Worm (Caenorhabditis elegans) whole organism, L4 larva: ENCODE data around the gene ttr-16.
A peak's percentile ranks its signal among the peaks of the same experiment; 100 is the strongest.

Experiments used
- D1046.2 ChIP-seq: fragments of 200-800 bp; sonication (Bioruptor generic); IDR thresholded peaks from 2 replicates; pipeline ENCODE4 v1.3.6; 2022; ENCODE audit warnings: missing genetic modification characterization, missing compliant biosample characterization
- F10B5.3 ChIP-seq: sonication (generic microtip); optimal IDR thresholded peaks from 2 replicates; lab custom pipeline; 2016; ENCODE audit warnings: mild to moderate bottlenecking, missing genetic modification characterization, missing compliant biosample characterization
- F37D6.2 ChIP-seq: sonication (generic microtip); optimal IDR thresholded peaks from 2 replicates; lab custom pipeline; 2016; ENCODE audit warnings: mild to moderate bottlenecking, missing genetic modification characterization, missing compliant biosample characterization
- R02D3.7 ChIP-seq: fragments of 150-350 bp; sonication (generic microtip); optimal IDR thresholded peaks from 3 replicates; lab custom pipeline; 2014; ENCODE audit warnings: missing biosample characterization, missing genetic modification characterization
- Y48G9A.11 ChIP-seq: fragments of 200-800 bp; sonication (Bioruptor generic); IDR thresholded peaks from 2 replicates; pipeline ENCODE4 v1.3.6; 2022; ENCODE audit warnings: missing genetic modification reagents, missing genetic modification characterization, missing compliant biosample characterization
- Y75B8A.6 ChIP-seq: fragments of 200-800 bp; sonication (Bioruptor generic); IDR thresholded peaks from 2 replicates; pipeline ENCODE4 v1.3.6; 2022; ENCODE audit warnings: missing genetic modification reagents, missing genetic modification characterization, missing compliant biosample characterization
- aly-2 ChIP-seq: sonication (generic microtip); optimal IDR thresholded peaks from 2 replicates; lab custom pipeline; 2018; ENCODE audit warnings: missing biosample characterization, missing genetic modification characterization
- ama-1 ChIP-seq: fragments of 150-350 bp; optimal IDR thresholded peaks from 2 replicates; lab custom pipeline; 2014; ENCODE audit warnings: inconsistent platforms, mixed read lengths
- arid-1 ChIP-seq: fragments of 200-800 bp; sonication (Bioruptor generic); conservative IDR thresholded peaks from 2 replicates; pipeline ENCODE4 v1.3.6; 2022; ENCODE audit warnings: missing genetic modification reagents, missing genetic modification characterization, missing compliant biosample characterization
- attf-4 ChIP-seq: sonication (generic microtip); optimal IDR thresholded peaks from 3 replicates; lab custom pipeline; 2017; ENCODE audit warnings: missing biosample characterization, missing genetic modification characterization
- ceh-20 ChIP-seq: fragments of 200-800 bp; sonication (Bioruptor generic); IDR thresholded peaks from 2 replicates; pipeline ENCODE4 v1.3.6; 2022; ENCODE audit warnings: missing genetic modification reagents, missing genetic modification characterization, missing compliant biosample characterization
- ceh-32 ChIP-seq: sonication (generic microtip); optimal IDR thresholded peaks from 2 replicates; lab custom pipeline; 2016; ENCODE audit warnings: mild to moderate bottlenecking, missing genetic modification characterization, missing compliant biosample characterization; ENCODE audit not compliant: poor library complexity
- ceh-62 ChIP-seq: sonication (generic microtip); optimal IDR thresholded peaks from 2 replicates; lab custom pipeline; 2017; ENCODE audit warnings: missing biosample characterization, missing genetic modification characterization
- ces-1 ChIP-seq: fragments of 150-350 bp; sonication (generic microtip); optimal IDR thresholded peaks from 4 replicates; lab custom pipeline; 2014; ENCODE audit warnings: missing biosample characterization, missing genetic modification reagents, missing genetic modification characterization
- ctbp-1 ChIP-seq: fragments of 200-800 bp; sonication (Bioruptor generic); IDR thresholded peaks from 2 replicates; pipeline ENCODE4 v1.3.6; 2022; ENCODE audit warnings: missing genetic modification reagents, missing genetic modification characterization, missing compliant biosample characterization
- daf-12 ChIP-seq: fragments of 150-350 bp; optimal IDR thresholded peaks from 2 replicates; lab custom pipeline; 2014; ENCODE audit warnings: missing biosample characterization, missing genetic modification reagents, missing genetic modification characterization
- daf-16 ChIP-seq, 3 experiments: sonication (generic microtip); optimal IDR thresholded peaks; 2 replicates each; lab custom pipeline; 2016 to 2017; ENCODE audit warnings: missing genetic modification characterization in 3 of 3, missing genetic modification reagents in 3 of 3, mild to moderate bottlenecking in 2 of 3, missing compliant biosample characterization in 2 of 3, missing biosample characterization in 1 of 3, moderate library complexity in 1 of 3
- daf-8 ChIP-seq: fragments of 200-800 bp; sonication (Bioruptor generic); IDR thresholded peaks from 2 replicates; pipeline ENCODE4 v1.3.6; 2022; ENCODE audit warnings: missing genetic modification characterization, missing compliant biosample characterization
- dmd-6 ChIP-seq: fragments of 200-800 bp; sonication (Bioruptor generic); IDR thresholded peaks from 2 replicates; pipeline ENCODE4 v1.3.6; 2022; ENCODE audit warnings: missing genetic modification reagents, missing genetic modification characterization, missing compliant biosample characterization
- egl-27 ChIP-seq: sonication (generic microtip); optimal IDR thresholded peaks from 3 replicates; lab custom pipeline; 2017; ENCODE audit warnings: missing biosample characterization, missing genetic modification reagents, missing genetic modification characterization
- gei-8 ChIP-seq: fragments of 200-800 bp; sonication (Bioruptor generic); optimal IDR thresholded peaks from 2 replicates; lab custom pipeline; 2018; ENCODE audit warnings: mild to moderate bottlenecking, missing genetic modification characterization, missing compliant biosample characterization
- lim-7 ChIP-seq: fragments of 200-800 bp; sonication (Bioruptor generic); IDR thresholded peaks from 2 replicates; pipeline ENCODE4 v1.3.6; 2022; ENCODE audit warnings: missing genetic modification characterization, missing compliant biosample characterization
- lin-13 ChIP-seq: fragments of 150-350 bp; optimal IDR thresholded peaks from 2 replicates; lab custom pipeline; 2014; ENCODE audit warnings: missing biosample characterization, missing genetic modification reagents, missing genetic modification characterization
- lin-15B ChIP-seq: fragments of 150-350 bp; sonication (generic microtip); optimal IDR thresholded peaks from 3 replicates; lab custom pipeline; 2014; ENCODE audit warnings: missing biosample characterization, missing genetic modification characterization
- lsy-2 ChIP-seq, 2 experiments: fragments of 150-350 bp in 1 of 2; sonication (generic microtip) in 1 of 2; optimal IDR thresholded peaks; 2 replicates each; lab custom pipeline; 2014 to 2017; ENCODE audit warnings: missing biosample characterization in 2 of 2, missing genetic modification characterization in 2 of 2
- mxl-3 ChIP-seq: fragments of 200-800 bp; sonication (Bioruptor generic); optimal IDR thresholded peaks from 2 replicates; lab custom pipeline; 2018; ENCODE audit warnings: mild to moderate bottlenecking, missing genetic modification characterization, missing compliant biosample characterization
- nhr-10 ChIP-seq: fragments of 150-350 bp; optimal IDR thresholded peaks from 2 replicates; lab custom pipeline; 2014; ENCODE audit warnings: missing biosample characterization, missing genetic modification characterization
- nhr-102 ChIP-seq: sonication (generic microtip); optimal IDR thresholded peaks from 2 replicates; lab custom pipeline; 2016; ENCODE audit warnings: mild to moderate bottlenecking, missing genetic modification characterization, moderate library complexity, missing compliant biosample characterization
- nhr-11 ChIP-seq: fragments of 150-350 bp; optimal IDR thresholded peaks from 2 replicates; lab custom pipeline; 2014; ENCODE audit warnings: missing biosample characterization, missing genetic modification characterization
- nhr-41 ChIP-seq: fragments of 200-800 bp; sonication (Bioruptor generic); IDR thresholded peaks from 2 replicates; pipeline ENCODE4 v1.3.6; 2022; ENCODE audit warnings: missing genetic modification reagents, missing genetic modification characterization, missing compliant biosample characterization
- nhr-42 ChIP-seq: fragments of 200-800 bp; sonication (Bioruptor generic); IDR thresholded peaks from 2 replicates; pipeline ENCODE4 v1.3.6; 2022; ENCODE audit warnings: missing genetic modification characterization, missing compliant biosample characterization
- nhr-48 ChIP-seq: sonication (generic microtip); optimal IDR thresholded peaks from 2 replicates; lab custom pipeline; 2016; ENCODE audit warnings: mild to moderate bottlenecking, missing genetic modification characterization, missing compliant biosample characterization
- nhr-6 ChIP-seq: fragments of 150-350 bp; optimal IDR thresholded peaks from 2 replicates; lab custom pipeline; 2014; ENCODE audit warnings: missing biosample characterization, missing genetic modification characterization
- pha-4 ChIP-seq, 2 experiments: fragments of 150-350 bp in 1 of 2; fragments of 200-800 bp in 1 of 2; sonication (Bioruptor generic) in 1 of 2; IDR thresholded peaks in 1 of 2; optimal IDR thresholded peaks in 1 of 2; 2 replicates each; pipeline versions ENCODE4 v1.3.6 to Lab custom; 2014 to 2022; ENCODE audit warnings: missing genetic modification characterization in 2 of 2, missing genetic modification reagents in 2 of 2, missing biosample characterization in 1 of 2, missing compliant biosample characterization in 1 of 2
- php-3 ChIP-seq: fragments of 200-800 bp; sonication (Bioruptor generic); IDR thresholded peaks from 2 replicates; pipeline ENCODE4 v1.3.6; 2022; ENCODE audit warnings: missing genetic modification reagents, missing genetic modification characterization, missing compliant biosample characterization
- rbr-2 ChIP-seq: sonication (generic microtip); optimal IDR thresholded peaks from 2 replicates; lab custom pipeline; 2016; ENCODE audit warnings: missing genotype, missing genetic modification characterization, missing compliant biosample characterization
- sdz-12 ChIP-seq: fragments of 200-800 bp; sonication (Bioruptor generic); optimal IDR thresholded peaks from 2 replicates; lab custom pipeline; 2018; ENCODE audit warnings: mild to moderate bottlenecking, missing genetic modification characterization, missing compliant biosample characterization
- set-16 ChIP-seq: fragments of 200-800 bp; sonication (Bioruptor generic); IDR thresholded peaks from 2 replicates; pipeline ENCODE4 v1.3.6; 2022; ENCODE audit warnings: missing genetic modification reagents, missing genetic modification characterization, missing compliant biosample characterization
- snpc-1.2 ChIP-seq: fragments of 200-800 bp; sonication (Bioruptor generic); IDR thresholded peaks from 2 replicates; pipeline ENCODE4 v1.3.6; 2022; ENCODE audit warnings: missing genetic modification reagents, missing genetic modification characterization, missing compliant biosample characterization
- snpc-4 ChIP-seq: fragments of 150-350 bp; optimal IDR thresholded peaks from 2 replicates; lab custom pipeline; 2014; ENCODE audit warnings: missing biosample characterization, missing genetic modification characterization
- spr-3 ChIP-seq: fragments of 200-800 bp; sonication (Bioruptor generic); optimal IDR thresholded peaks from 2 replicates; lab custom pipeline; 2018; ENCODE audit warnings: mild to moderate bottlenecking, missing genetic modification characterization, missing compliant biosample characterization
- tag-97 ChIP-seq: fragments of 200-800 bp; sonication (Bioruptor generic); IDR thresholded peaks from 2 replicates; pipeline ENCODE4 v1.3.6; 2022; ENCODE audit warnings: missing genetic modification characterization, missing compliant biosample characterization
- unc-130 ChIP-seq: sonication (generic microtip); optimal IDR thresholded peaks from 2 replicates; lab custom pipeline; 2016; ENCODE audit warnings: missing genetic modification reagents, missing genetic modification characterization, missing compliant biosample characterization
- unc-39 ChIP-seq: sonication (generic microtip); optimal IDR thresholded peaks from 2 replicates; lab custom pipeline; 2017; ENCODE audit warnings: missing biosample characterization, missing genetic modification characterization
- unc-62 ChIP-seq, 3 experiments: fragments of 150-350 bp in 1 of 3; sonication (generic microtip); optimal IDR thresholded peaks in 2 of 3; peaks in 1 of 3; 1 replicate in 1 of 3; 2 replicates in 2 of 3; lab custom pipeline; 2014 to 2017; ENCODE audit warnings: missing biosample characterization in 3 of 3, missing genetic modification characterization in 3 of 3, missing genetic modification reagents in 3 of 3, missing genotype in 1 of 3
- vab-7 ChIP-seq: fragments of 200-800 bp; sonication (Bioruptor generic); IDR thresholded peaks from 2 replicates; pipeline ENCODE4 v1.3.6; 2022; ENCODE audit warnings: missing genetic modification reagents, missing genetic modification characterization, missing compliant biosample characterization
- zag-1 ChIP-seq: fragments of 150-350 bp; optimal IDR thresholded peaks from 2 replicates; lab custom pipeline; 2014; ENCODE audit warnings: missing biosample characterization, missing genetic modification characterization
- zfp-2 ChIP-seq: sonication (generic microtip); optimal IDR thresholded peaks from 2 replicates; lab custom pipeline; 2016; ENCODE audit warnings: mild to moderate bottlenecking, missing genetic modification characterization, missing compliant biosample characterization
- ztf-7 ChIP-seq: fragments of 150-350 bp; optimal IDR thresholded peaks from 2 replicates; lab custom pipeline; 2014; ENCODE audit warnings: missing biosample characterization, missing genetic modification characterization

ttr-16 gene

DNA sequence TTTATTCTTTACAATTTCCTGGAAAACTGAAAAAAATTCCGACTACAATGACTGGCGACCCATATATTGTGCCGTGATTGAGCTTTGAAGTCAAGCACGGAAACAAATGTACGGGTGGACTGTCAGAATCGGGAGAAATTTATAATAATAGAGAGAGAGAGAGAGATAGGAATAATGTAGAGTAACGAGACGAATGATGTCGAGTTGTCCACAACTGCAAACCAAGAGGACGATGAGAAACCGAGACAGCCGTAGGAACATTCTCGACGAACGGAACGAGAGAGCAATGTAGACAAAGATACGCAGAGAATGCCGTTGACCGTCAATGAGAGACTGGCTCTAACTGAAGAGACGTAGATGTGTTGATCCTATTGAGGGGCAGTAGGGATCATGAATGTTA lies 36.4 kb downstream of the ttr-16 start (continued):
- TF ChIP-seq tag-97 (GFP tag; lab: Robert Waterston, UW) = no peak
- TF ChIP-seq ceh-20 (GFP tag; lab: Robert Waterston, UW) = no peak
- TF ChIP-seq nhr-102 (tag; lab: Kevin White, UChicago) = peak; percentile 55
- TF ChIP-seq lin-15B (tag; lab: Kevin White, UChicago) = no peak
- no peak for TF ChIP-seq sdz-12
- peak; percentile 72 for TF ChIP-seq nhr-48
- TF ChIP-seq unc-39 (tag; lab: Kevin White, UChicago) = no peak
- TF ChIP-seq ctbp-1 (GFP tag; lab: Robert Waterston, UW) = no peak
- peak; percentile 88 for TF ChIP-seq dmd-6
- TF ChIP-seq nhr-6 = peak; percentile 91
- peak; percentile 69 for TF ChIP-seq lin-13
- no peak for TF ChIP-seq zfp-2 (tag; lab: Kevin White, UChicago)
- no peak; the same call in 1 of the 2 replicates for TF ChIP-seq nhr-42 (GFP tag; lab: Robert Waterston, UW)
- TF ChIP-seq rbr-2 = peak; percentile 82
- peak; percentile 71 for TF ChIP-seq ama-1 (lab: Kevin White, UChicago)

- no peak for TF ChIP-seq daf-12 (tag; lab: Kevin White, UChicago)
- TF ChIP-seq unc-130 (GFP tag; lab: Kevin White, UChicago) = no peak
- TF ChIP-seq zag-1 (tag; lab: Kevin White, UChicago) = no peak
- no peak for TF ChIP-seq unc-62 (GFP tag; optimal IDR thresholded peaks at IDR 0.05 in 1 of 2; lab: Kevin White, UChicago)
- TF ChIP-seq unc-62 (tag; optimal IDR thresholded peaks at IDR 0.05; lab: Kevin White, UChicago) = no peak
- TF ChIP-seq lin-13 = no peak
- no peak for TF ChIP-seq F37D6.2 (tag; lab: Kevin White, UChicago)
- TF ChIP-seq ces-1 (GFP tag; lab: Kevin White, UChicago) = no peak
- TF ChIP-seq php-3 (GFP tag; lab: Robert Waterston, UW) = no peak
- no peak for TF ChIP-seq nhr-10 (tag; lab: Kevin White, UChicago)
- TF ChIP-seq set-16 (GFP tag; lab: Robert Waterston, UW) = no peak
- no peak for TF ChIP-seq ceh-32 (tag; lab: Kevin White, UChicago)
- TF ChIP-seq gei-8 (GFP tag; lab: Kevin White, UChicago) = no peak
- no peak for TF ChIP-seq R02D3.7 (tag; lab: Kevin White, UChicago)
- no peak for TF ChIP-seq dmd-6
- no peak for TF ChIP-seq mxl-3 (GFP tag; lab: Kevin White, UChicago)
- TF ChIP-seq ctbp-1 (GFP tag; lab: Robert Waterston, UW) = no peak
- no peak for TF ChIP-seq ztf-7 (tag; lab: Kevin White, UChicago)
- no peak for TF ChIP-seq snpc-1.2 (GFP tag; lab: Robert Waterston, UW)
- TF ChIP-seq daf-16 (GFP tag; optimal IDR thresholded peaks at IDR 0.05; lab: Kevin White, UChicago) = no peak
- peak; percentile 20 for TF ChIP-seq daf-16 (tag; optimal IDR thresholded peaks at IDR 0.05; lab: Kevin White, UChicago)
- no peak for TF ChIP-seq ceh-62 (tag; lab: Kevin White, UChicago)
- no peak for TF ChIP-seq ama-1 (lab: Kevin White, UChicago)
- no peak for TF ChIP-seq vab-7
- TF ChIP-seq unc-39 (tag; lab: Kevin White, UChicago) = no peak
- TF ChIP-seq aly-2 (tag; lab: Kevin White, UChicago) = no peak
- no peak for TF ChIP-seq Y75B8A.6 (GFP tag; lab: Robert Waterston, UW)
- TF ChIP-seq arid-1 (GFP tag; lab: Robert Waterston, UW) = no peak
- TF ChIP-seq snpc-4 (tag; lab: Kevin White, UChicago) = no peak
- TF ChIP-seq Y48G9A.11 (GFP tag; lab: Robert Waterston, UW) = no peak
- no peak for TF ChIP-seq nhr-41 (GFP tag; lab: Robert Waterston, UW)
- TF ChIP-seq attf-4 (tag; lab: Kevin White, UChicago) = no peak
- TF ChIP-seq nhr-11 (tag; lab: Kevin White, UChicago) = peak; percentile 34
- TF ChIP-seq egl-27 (tag; lab: Kevin White, UChicago) = no peak
- no peak for TF ChIP-seq D1046.2 (GFP tag; lab: Robert Waterston, UW)
- TF ChIP-seq nhr-102 (tag; lab: Kevin White, UChicago) = no peak
- TF ChIP-seq daf-8 (GFP tag; lab: Robert Waterston, UW) = no peak
- no peak for TF ChIP-seq F10B5.3 (tag; lab: Kevin White, UChicago)
- peak; percentile 8; the same call in 1 of the 2 replicates for TF ChIP-seq nhr-42 (GFP tag; lab: Robert Waterston, UW)
- peak in 1 of 2 experiments; percentile 45 for TF ChIP-seq lsy-2 (tag; optimal IDR thresholded peaks at IDR 0.05; lab: Kevin White, UChicago)
- peak; percentile 52; the same call in 1 of the 2 replicates for TF ChIP-seq lim-7
- TF ChIP-seq pha-4 (GFP tag; IDR thresholded peaks at IDR 0.05; lab: Robert Waterston, UW) = no peak
- peak; percentile 10 for TF ChIP-seq pha-4 (tag; optimal IDR thresholded peaks at IDR 0.05; lab: Kevin White, UChicago)
- TF ChIP-seq tag-97 (GFP tag; lab: Robert Waterston, UW) = no peak
- TF ChIP-seq spr-3 (GFP tag; lab: Kevin White, UChicago) = no peak
Observed at ce11 chrIV:11026648-11027047, 37.3 kb downstream of the ttr-16 start.
